Worm (Caenorhabditis elegans) whole organism, midembryonic: ENCODE data around the gene T03F6.10.

Source experiments
- T22C8.4 ChIP-seq: fragments of 200-800 bp; sonication (Bioruptor generic); IDR thresholded peaks from 2 replicates; pipeline ENCODE4 v1.3.6; 2022; ENCODE audit warnings: missing genetic modification characterization, missing compliant biosample characterization
- cog-1 ChIP-seq: sonication (generic microtip); optimal IDR thresholded peaks from 2 replicates; lab custom pipeline; 2016; ENCODE audit warnings: missing genetic modification characterization, missing compliant biosample characterization
- flt-1 ChIP-seq: fragments of 200-800 bp; sonication (Bioruptor generic); IDR thresholded peaks from 2 replicates; pipeline ENCODE4 v1.3.6; 2022; ENCODE audit warnings: missing genetic modification characterization, missing compliant biosample characterization
- klf-2 ChIP-seq: fragments of 200-800 bp; sonication (Bioruptor generic); conservative IDR thresholded peaks from 2 replicates; pipeline ENCODE4 v1.3.6; 2022; ENCODE audit warnings: missing genetic modification reagents, missing genetic modification characterization, missing compliant biosample characterization
- med-1 ChIP-seq: sonication (generic microtip); optimal IDR thresholded peaks from 2 replicates; lab custom pipeline; 2017; ENCODE audit warnings: missing genetic modification characterization, mild to moderate bottlenecking, missing compliant biosample characterization, antibody characterized with exemption, missing genetic modification reagents; ENCODE audit not compliant: insufficient read depth
- ref-1 ChIP-seq: fragments of 200-800 bp; sonication (Bioruptor generic); conservative IDR thresholded peaks from 2 replicates; pipeline ENCODE4 v1.3.6; 2022; ENCODE audit warnings: missing genetic modification reagents, missing genetic modification characterization, missing compliant biosample characterization
- tab-1 ChIP-seq: fragments of 200-800 bp; sonication (Bioruptor generic); IDR thresholded peaks from 2 replicates; pipeline ENCODE4 v1.3.6; 2022; ENCODE audit warnings: missing genetic modification characterization, missing compliant biosample characterization
- ztf-23 ChIP-seq: fragments of 200-800 bp; sonication (Bioruptor generic); IDR thresholded peaks from 2 replicates; pipeline ENCODE4 v1.3.6; 2022; ENCODE audit warnings: missing genetic modification reagents, missing genetic modification characterization, missing compliant biosample characterization
- ztf-29 ChIP-seq: fragments of 200-800 bp; sonication (Bioruptor generic); IDR thresholded peaks from 2 replicates; pipeline ENCODE4 v1.3.6; 2022; ENCODE audit warnings: missing genetic modification reagents, missing genetic modification characterization, missing compliant biosample characterization

Gene T03F6.10

DNA sequence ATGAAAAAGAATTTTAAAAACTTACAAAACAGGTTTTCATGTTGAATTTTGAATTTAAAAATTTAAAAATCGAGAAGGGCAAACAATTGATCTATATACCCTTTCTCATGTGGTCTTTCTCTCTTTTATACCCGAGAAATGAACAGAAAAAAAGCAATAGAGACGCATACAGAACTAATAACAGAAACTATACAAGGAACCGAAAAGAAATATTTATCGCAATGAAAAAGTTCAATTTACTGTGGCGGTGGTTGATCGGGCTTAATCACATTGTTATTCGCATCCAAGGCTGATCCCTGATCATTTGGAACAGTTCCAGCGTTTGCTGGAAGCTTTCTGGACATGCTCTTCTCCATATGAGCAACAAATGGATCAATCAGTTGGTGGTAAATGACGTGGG is at the start of gene T03F6.10:
TSS of gene T03F6.10 (minus strand) at position 101 of the 400 bp plus-strand sequence.
- TF ChIP-seq T22C8.4 (GFP tag; lab: Robert Waterston, UW) (no peak), flt-1 (GFP tag; lab: Robert Waterston, UW) (no peak), klf-2 (no peak), cog-1 (tag; lab: Kevin White, UChicago) (no peak), ztf-23 (GFP tag; lab: Robert Waterston, UW) (no peak), med-1 (GFP tag; lab: Kevin White, UChicago) (no peak), ztf-29 (GFP tag; lab: Robert Waterston, UW) (no peak), ref-1 (GFP tag; lab: Robert Waterston, UW) (no peak)

DNA sequence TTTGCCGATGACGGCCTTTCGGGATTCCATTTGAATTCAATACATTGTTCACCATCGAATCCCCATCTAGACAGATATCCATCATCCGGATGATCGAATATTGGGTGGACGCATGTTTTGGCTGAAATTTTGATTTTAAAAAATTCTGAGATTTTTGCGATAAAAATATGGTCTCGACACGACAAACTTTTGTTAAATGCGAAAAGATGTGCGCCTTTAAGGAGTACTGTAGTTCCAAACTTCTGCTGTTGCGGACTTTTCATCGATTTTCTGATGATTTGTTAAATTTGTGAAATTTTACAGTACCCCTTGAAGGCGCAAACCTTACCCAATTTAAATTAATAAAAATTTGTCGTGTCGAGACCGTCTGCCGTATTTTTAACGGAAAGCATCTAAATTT is 49.7 kb upstream of the T03F6.10 start:
- no peak for TF ChIP-seq T22C8.4 (GFP tag; lab: Robert Waterston, UW)
- TF ChIP-seq flt-1 (GFP tag; lab: Robert Waterston, UW): no peak
- TF ChIP-seq ztf-23 (GFP tag; lab: Robert Waterston, UW): no peak
- no peak for TF ChIP-seq ztf-29 (GFP tag; lab: Robert Waterston, UW)
- no peak for TF ChIP-seq cog-1 (tag; lab: Kevin White, UChicago)
- TF ChIP-seq tab-1: no peak

DNA sequence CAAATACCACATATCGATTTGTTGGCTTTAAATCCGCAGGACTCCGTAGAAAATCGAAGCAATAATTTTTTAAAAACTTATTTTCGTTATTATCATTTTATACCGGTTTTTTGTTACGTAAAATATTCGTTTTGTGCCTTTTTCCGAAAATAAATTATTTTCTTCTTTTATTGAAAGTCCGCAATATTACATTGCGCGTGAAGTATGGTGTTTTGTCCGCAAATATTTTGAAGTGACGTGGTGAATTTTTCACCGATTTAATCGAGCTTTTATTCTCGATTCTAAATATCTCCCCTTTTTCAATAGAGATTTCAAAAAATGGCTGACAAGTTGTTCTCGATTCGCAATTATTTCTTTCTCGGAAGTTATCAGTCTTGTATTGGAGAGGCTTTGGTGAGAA is 47.9 kb upstream of the T03F6.10 start, which contains the start of gene cope-1:
TSS of gene cope-1 (plus strand) at position 229 of the 400 bp plus-strand sequence.
- no peak for TF ChIP-seq ztf-23 (GFP tag; lab: Robert Waterston, UW)
- TF ChIP-seq ztf-29 (GFP tag; lab: Robert Waterston, UW): no peak
- TF ChIP-seq ref-1 (GFP tag; lab: Robert Waterston, UW): no peak
- no peak for TF ChIP-seq med-1 (GFP tag; lab: Kevin White, UChicago)
- no peak for TF ChIP-seq klf-2
- no peak for TF ChIP-seq T22C8.4 (GFP tag; lab: Robert Waterston, UW)
- no peak for TF ChIP-seq flt-1 (GFP tag; lab: Robert Waterston, UW)
- no peak for TF ChIP-seq tab-1
- TF ChIP-seq cog-1 (tag; lab: Kevin White, UChicago): no peak

DNA sequence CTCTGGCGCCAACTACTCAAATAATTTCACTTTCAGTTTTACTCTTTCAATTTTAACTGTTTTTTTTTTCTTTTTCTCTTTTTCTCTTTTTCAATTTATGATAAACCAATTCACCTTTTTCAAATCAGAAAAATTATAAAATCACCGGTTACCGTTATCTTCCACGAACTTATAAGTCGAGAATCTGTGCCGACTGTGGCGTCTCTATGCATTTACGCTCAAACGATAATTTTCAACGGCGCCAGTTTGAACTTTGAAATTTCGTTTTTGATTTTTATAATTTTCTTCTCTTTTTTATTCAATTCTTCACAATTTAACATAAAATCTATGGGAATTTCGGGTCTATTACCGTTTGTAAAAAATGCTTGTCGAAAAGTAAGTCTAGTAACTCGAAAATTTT is 45.3 kb upstream of the T03F6.10 start, which contains the start of gene exo-1:
TSS of gene exo-1 (plus strand) at position 101 of the 400 bp plus-strand sequence.
- TF ChIP-seq klf-2 (no peak), ztf-29 (GFP tag; lab: Robert Waterston, UW) (no peak), cog-1 (tag; lab: Kevin White, UChicago) (no peak), tab-1 (no peak), ztf-23 (GFP tag; lab: Robert Waterston, UW) (no peak)

DNA sequence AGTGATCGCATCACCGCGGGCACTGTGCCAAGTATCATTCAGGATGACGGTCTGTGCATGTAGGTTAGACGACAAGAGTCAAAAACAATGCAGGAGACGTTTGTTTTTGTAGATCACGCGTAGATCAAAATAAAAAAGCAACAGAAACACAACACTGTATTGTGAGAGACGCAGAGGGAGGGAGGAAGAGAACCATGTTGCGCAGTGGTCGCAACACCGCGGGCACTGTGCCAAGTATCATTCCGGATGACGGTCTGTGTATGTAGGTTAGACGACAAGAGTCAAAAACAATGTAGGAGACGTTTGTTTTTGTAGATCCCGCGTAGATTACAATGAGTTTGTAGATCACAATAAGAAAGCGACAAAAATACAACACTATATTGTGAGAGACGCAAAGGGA is 40.8 kb upstream of the T03F6.10 start:
- TF ChIP-seq med-1 (GFP tag; lab: Kevin White, UChicago): no peak

DNA sequence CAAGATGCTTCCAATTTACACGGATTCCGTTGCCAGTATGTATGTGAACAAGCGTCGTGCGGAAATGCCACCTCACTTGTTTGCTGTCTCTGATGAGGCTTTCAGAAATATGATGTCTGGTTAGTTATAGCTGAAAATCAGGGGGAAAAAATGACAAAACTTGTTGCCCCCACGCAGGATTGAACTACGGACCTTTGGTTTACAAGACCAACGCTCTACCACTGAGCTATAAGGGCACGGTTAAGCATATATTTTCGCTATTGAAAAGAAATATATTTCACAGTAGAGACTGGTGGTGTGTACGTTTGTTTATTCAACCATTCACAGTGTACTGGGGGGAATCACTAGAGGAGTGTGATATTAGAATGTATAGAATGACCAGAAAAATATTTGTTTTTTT is 33.1 kb upstream of the T03F6.10 start:
- no peak for TF ChIP-seq ref-1 (GFP tag; lab: Robert Waterston, UW)
- TF ChIP-seq klf-2: no peak
- TF ChIP-seq cog-1 (tag; lab: Kevin White, UChicago): no peak
- TF ChIP-seq ztf-29 (GFP tag; lab: Robert Waterston, UW): no peak
- TF ChIP-seq flt-1 (GFP tag; lab: Robert Waterston, UW): no peak
- TF ChIP-seq T22C8.4 (GFP tag; lab: Robert Waterston, UW): no peak
- TF ChIP-seq ztf-23 (GFP tag; lab: Robert Waterston, UW): no peak
- no peak for TF ChIP-seq med-1 (GFP tag; lab: Kevin White, UChicago)

DNA sequence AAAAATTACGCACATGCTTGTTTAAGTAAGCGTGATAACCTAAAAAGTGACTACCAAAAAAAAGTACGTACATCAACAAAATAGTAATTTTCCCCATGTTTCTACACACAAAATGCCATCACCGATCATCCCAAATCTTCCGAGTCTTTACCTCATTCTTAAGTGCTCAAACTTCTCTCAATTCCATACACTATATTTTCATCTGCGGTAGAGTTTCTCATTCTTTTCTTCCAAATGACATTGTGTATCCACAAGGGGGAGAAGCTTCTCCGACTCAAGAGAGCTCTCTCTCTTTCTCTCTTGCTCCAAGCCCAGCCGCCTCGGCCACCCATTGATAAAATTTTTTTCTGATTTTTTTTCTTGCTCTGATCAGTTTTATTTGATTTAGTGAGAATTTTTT is 31.4 kb upstream of the T03F6.10 start, which contains the start of gene myo-6:
TSS of gene myo-6 (plus strand) at position 301 of the 400 bp plus-strand sequence.
- TF ChIP-seq ztf-29 (GFP tag; lab: Robert Waterston, UW) (no peak), T22C8.4 (GFP tag; lab: Robert Waterston, UW) (no peak), cog-1 (tag; lab: Kevin White, UChicago) (no peak), ztf-23 (GFP tag; lab: Robert Waterston, UW) (no peak), ref-1 (GFP tag; lab: Robert Waterston, UW) (no peak), flt-1 (GFP tag; lab: Robert Waterston, UW) (no peak), med-1 (GFP tag; lab: Kevin White, UChicago) (no peak), tab-1 (no peak), klf-2 (no peak)

DNA sequence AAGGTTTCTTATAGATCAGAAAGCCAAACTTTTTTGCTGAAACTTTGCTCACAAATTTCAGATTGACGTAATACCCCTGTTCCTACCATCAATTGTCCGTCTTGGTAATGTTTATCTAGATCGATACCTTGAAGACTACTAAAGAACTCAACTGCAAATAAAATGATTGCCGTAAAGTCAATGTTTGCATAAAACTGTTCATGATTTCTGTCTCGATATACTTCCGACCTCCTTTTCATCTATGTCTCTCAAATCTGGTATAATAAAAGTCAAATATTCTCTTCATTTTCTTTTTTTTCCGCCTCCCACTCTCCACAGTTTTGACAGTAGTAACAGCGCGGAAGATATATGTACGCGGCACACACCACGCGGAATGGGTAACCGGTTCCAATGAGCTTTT is 27.4 kb upstream of the T03F6.10 start, which contains the start of gene nas-1:
TSS of gene nas-1 (plus strand) at position 301 of the 400 bp plus-strand sequence.
- TF ChIP-seq klf-2 (no peak), ref-1 (GFP tag; lab: Robert Waterston, UW) (no peak), T22C8.4 (GFP tag; lab: Robert Waterston, UW) (no peak), ztf-29 (GFP tag; lab: Robert Waterston, UW) (no peak), ztf-23 (GFP tag; lab: Robert Waterston, UW) (no peak), cog-1 (tag; lab: Kevin White, UChicago) (no peak)

DNA sequence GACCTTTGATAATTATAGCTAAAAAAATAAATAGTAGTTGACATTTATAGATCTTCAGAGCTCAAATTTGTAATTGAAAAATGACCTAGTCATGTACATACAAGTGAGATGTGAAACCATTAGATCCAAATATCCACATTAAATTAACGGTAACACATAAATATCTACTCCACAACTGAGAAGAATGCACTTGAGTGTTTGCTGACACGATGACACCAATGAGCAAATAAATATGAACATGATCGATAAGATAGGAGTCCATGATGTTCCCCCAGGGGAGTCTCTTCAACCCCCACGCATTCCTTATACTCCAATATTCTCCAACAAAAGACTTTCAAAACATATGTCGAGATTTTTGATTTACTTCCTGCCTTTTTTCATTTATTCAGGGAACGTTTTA is 26.3 kb upstream of the T03F6.10 start, which contains the start of gene ttr-52:
TSS of gene ttr-52 (plus strand) at position 301 of the 400 bp plus-strand sequence.
- no peak for TF ChIP-seq cog-1 (tag; lab: Kevin White, UChicago)
- no peak for TF ChIP-seq ref-1 (GFP tag; lab: Robert Waterston, UW)
- TF ChIP-seq flt-1 (GFP tag; lab: Robert Waterston, UW): no peak
- TF ChIP-seq T22C8.4 (GFP tag; lab: Robert Waterston, UW): no peak
- TF ChIP-seq med-1 (GFP tag; lab: Kevin White, UChicago): no peak
- TF ChIP-seq ztf-23 (GFP tag; lab: Robert Waterston, UW): no peak
- no peak for TF ChIP-seq ztf-29 (GFP tag; lab: Robert Waterston, UW)
- no peak for TF ChIP-seq klf-2
- TF ChIP-seq tab-1: no peak

DNA sequence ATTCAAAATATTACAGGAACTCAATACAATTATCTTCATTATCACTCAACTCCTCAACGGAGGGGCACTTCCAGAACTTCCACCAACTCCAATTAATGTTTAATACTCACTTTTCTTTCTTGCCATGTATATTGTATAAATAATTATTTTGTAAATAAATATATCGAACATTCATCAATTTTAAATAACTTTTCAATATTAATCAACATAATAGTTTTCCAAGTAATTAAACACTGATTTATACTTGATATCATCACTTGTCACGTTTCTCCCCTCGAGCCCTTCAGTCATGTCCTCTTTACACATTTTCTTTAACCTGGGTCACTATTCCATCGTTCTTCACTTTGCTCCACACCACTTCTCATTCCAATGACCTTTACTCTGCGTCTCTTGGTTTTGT is 24.8 kb upstream of the T03F6.10 start, which contains the start of gene mig-18:
TSS of gene mig-18 (plus strand) at position 301 of the 400 bp plus-strand sequence.
- TF ChIP-seq med-1 (GFP tag; lab: Kevin White, UChicago) (no peak), klf-2 (no peak), flt-1 (GFP tag; lab: Robert Waterston, UW) (no peak), cog-1 (tag; lab: Kevin White, UChicago) (no peak), T22C8.4 (GFP tag; lab: Robert Waterston, UW) (no peak), ztf-29 (GFP tag; lab: Robert Waterston, UW) (no peak), ztf-23 (GFP tag; lab: Robert Waterston, UW) (no peak), tab-1 (no peak), ref-1 (GFP tag; lab: Robert Waterston, UW) (no peak)
